Worm (Caenorhabditis elegans) whole organism, L4 larva: ENCODE results near the gene mrps-34.

Experiments used
- F10B5.3 ChIP-seq: sonication (generic microtip); optimal IDR thresholded peaks from 2 replicates; lab custom pipeline; 2016; ENCODE audit warnings: mild to moderate bottlenecking, missing genetic modification characterization, missing compliant biosample characterization
- F44E2.7 ChIP-seq: fragments of 200-800 bp; sonication (Bioruptor generic); IDR thresholded peaks from 2 replicates; pipeline ENCODE4 v2.1.2; 2022; ENCODE audit warnings: missing genetic modification characterization, missing compliant biosample characterization
- R02D3.7 ChIP-seq: fragments of 150-350 bp; sonication (generic microtip); optimal IDR thresholded peaks from 3 replicates; lab custom pipeline; 2014; ENCODE audit warnings: missing biosample characterization, missing genetic modification characterization
- T20F7.1 ChIP-seq: fragments of 200-800 bp; sonication (Bioruptor generic); optimal IDR thresholded peaks from 2 replicates; lab custom pipeline; 2018; ENCODE audit warnings: mild to moderate bottlenecking, missing genetic modification characterization, missing compliant biosample characterization
- T26A8.4 ChIP-seq: fragments of 200-800 bp; sonication (Bioruptor generic); IDR thresholded peaks from 2 replicates; pipeline ENCODE4 v1.3.6; 2022; ENCODE audit warnings: missing genetic modification characterization, missing compliant biosample characterization
- Y5F2A.4 ChIP-seq: fragments of 200-800 bp; sonication (Bioruptor generic); optimal IDR thresholded peaks from 2 replicates; lab custom pipeline; 2018; ENCODE audit warnings: mild to moderate bottlenecking, missing genetic modification characterization, missing compliant biosample characterization
- ZK546.5 ChIP-seq, 2 experiments: sonication (generic microtip); optimal IDR thresholded peaks; 2 replicates each; lab custom pipeline; 2017; ENCODE audit warnings: missing biosample characterization in 2 of 2, missing genetic modification characterization in 2 of 2
- aha-1 ChIP-seq: fragments of 150-350 bp; peaks from one replicate; lab custom pipeline; 2014; ENCODE audit warnings: missing biosample characterization, missing genetic modification characterization
- ama-1 ChIP-seq: fragments of 150-350 bp; optimal IDR thresholded peaks from 2 replicates; lab custom pipeline; 2014; ENCODE audit warnings: inconsistent platforms, mixed read lengths
- arid-1 ChIP-seq: fragments of 200-800 bp; sonication (Bioruptor generic); conservative IDR thresholded peaks from 2 replicates; pipeline ENCODE4 v1.3.6; 2022; ENCODE audit warnings: missing genetic modification reagents, missing genetic modification characterization, missing compliant biosample characterization
- ceh-32 ChIP-seq: sonication (generic microtip); optimal IDR thresholded peaks from 2 replicates; lab custom pipeline; 2016; ENCODE audit warnings: mild to moderate bottlenecking, missing genetic modification characterization, missing compliant biosample characterization; ENCODE audit not compliant: poor library complexity
- ceh-82 ChIP-seq: sonication (generic microtip); optimal IDR thresholded peaks from 2 replicates; lab custom pipeline; 2017; ENCODE audit warnings: missing biosample characterization, missing genetic modification characterization
- cey-2 ChIP-seq: sonication (generic microtip); optimal IDR thresholded peaks from 3 replicates; lab custom pipeline; 2017; ENCODE audit warnings: missing genetic modification characterization, mild to moderate bottlenecking, missing compliant biosample characterization, antibody characterized with exemption, borderline replicate concordance; ENCODE audit not compliant: insufficient read depth
- daf-12 ChIP-seq: fragments of 150-350 bp; optimal IDR thresholded peaks from 2 replicates; lab custom pipeline; 2014; ENCODE audit warnings: missing biosample characterization, missing genetic modification reagents, missing genetic modification characterization
- daf-16 ChIP-seq, 3 experiments: sonication (generic microtip); optimal IDR thresholded peaks; 2 replicates each; lab custom pipeline; 2016 to 2017; ENCODE audit warnings: missing genetic modification characterization in 3 of 3, missing genetic modification reagents in 3 of 3, mild to moderate bottlenecking in 2 of 3, missing compliant biosample characterization in 2 of 3, missing biosample characterization in 1 of 3, moderate library complexity in 1 of 3
- dmd-9 ChIP-seq: fragments of 200-800 bp; sonication (Bioruptor generic); IDR thresholded peaks from 2 replicates; pipeline ENCODE4 v1.3.6; 2022; ENCODE audit warnings: missing genetic modification reagents, missing genetic modification characterization, missing compliant biosample characterization
- fos-1 ChIP-seq: fragments of 150-350 bp; optimal IDR thresholded peaks from 2 replicates; lab custom pipeline; 2014; ENCODE audit warnings: missing biosample characterization, missing genetic modification characterization
- hif-1 ChIP-seq, 2 experiments: sonication (generic microtip); optimal IDR thresholded peaks; 2 replicates each; lab custom pipeline; 2016 to 2017; ENCODE audit warnings: missing compliant biosample characterization in 2 of 2, missing genetic modification characterization in 2 of 2, missing genetic modification reagents in 2 of 2, missing genotype in 2 of 2, mild to moderate bottlenecking in 1 of 2
- hlh-11 ChIP-seq: fragments of 200-800 bp; sonication (Bioruptor generic); optimal IDR thresholded peaks from 2 replicates; lab custom pipeline; 2018; ENCODE audit warnings: mild to moderate bottlenecking, missing genetic modification characterization, missing compliant biosample characterization
- hlh-30 ChIP-seq: sonication (generic microtip); optimal IDR thresholded peaks from 2 replicates; lab custom pipeline; 2017; ENCODE audit warnings: antibody characterized with exemption, mild to moderate bottlenecking, missing genetic modification characterization, missing compliant biosample characterization; ENCODE audit not compliant: insufficient read depth
- hmg-1.1 ChIP-seq: fragments of 200-800 bp; sonication (Bioruptor generic); IDR thresholded peaks from 2 replicates; pipeline ENCODE4 v1.3.6; 2022; ENCODE audit warnings: missing genetic modification reagents, missing genetic modification characterization, missing compliant biosample characterization
- lin-15B ChIP-seq: fragments of 150-350 bp; sonication (generic microtip); optimal IDR thresholded peaks from 3 replicates; lab custom pipeline; 2014; ENCODE audit warnings: missing biosample characterization, missing genetic modification characterization
- lin-29 ChIP-seq: fragments of 200-800 bp; sonication (Bioruptor generic); IDR thresholded peaks from 2 replicates; pipeline ENCODE4 v1.3.6; 2022; ENCODE audit warnings: missing genetic modification reagents, missing genetic modification characterization, missing compliant biosample characterization
- lin-38 ChIP-seq: fragments of 200-800 bp; sonication (Bioruptor generic); IDR thresholded peaks from 2 replicates; pipeline ENCODE4 v1.3.6; 2022; ENCODE audit warnings: missing genetic modification reagents, missing genetic modification characterization, missing compliant biosample characterization
- lsy-2 ChIP-seq, 2 experiments: fragments of 150-350 bp in 1 of 2; sonication (generic microtip) in 1 of 2; optimal IDR thresholded peaks; 2 replicates each; lab custom pipeline; 2014 to 2017; ENCODE audit warnings: missing biosample characterization in 2 of 2, missing genetic modification characterization in 2 of 2
- madf-9 ChIP-seq: fragments of 200-800 bp; sonication (Bioruptor generic); conservative IDR thresholded peaks from 2 replicates; pipeline ENCODE4 v1.3.6; 2022; ENCODE audit warnings: missing genetic modification reagents, missing genetic modification characterization, missing compliant biosample characterization
- mdl-1 ChIP-seq, 2 experiments: fragments of 150-350 bp in 1 of 2; sonication (generic microtip) in 1 of 2; optimal IDR thresholded peaks; 2 replicates each; lab custom pipeline; 2014 to 2017; ENCODE audit warnings: missing biosample characterization in 2 of 2, missing genetic modification characterization in 2 of 2
- mep-1 ChIP-seq: fragments of 150-350 bp; sonication (generic microtip); optimal IDR thresholded peaks from 3 replicates; lab custom pipeline; 2014; ENCODE audit warnings: missing biosample characterization, missing genetic modification characterization
- mxl-2 ChIP-seq: fragments of 200-800 bp; sonication (Bioruptor generic); conservative IDR thresholded peaks from 2 replicates; pipeline ENCODE4 v1.3.6; 2022; ENCODE audit warnings: missing genetic modification reagents, missing genetic modification characterization, missing compliant biosample characterization
- mxl-3 ChIP-seq: fragments of 200-800 bp; sonication (Bioruptor generic); optimal IDR thresholded peaks from 2 replicates; lab custom pipeline; 2018; ENCODE audit warnings: mild to moderate bottlenecking, missing genetic modification characterization, missing compliant biosample characterization
- nhr-10 ChIP-seq: fragments of 150-350 bp; optimal IDR thresholded peaks from 2 replicates; lab custom pipeline; 2014; ENCODE audit warnings: missing biosample characterization, missing genetic modification characterization
- nhr-111 ChIP-seq: fragments of 200-800 bp; sonication (Bioruptor generic); optimal IDR thresholded peaks from 2 replicates; lab custom pipeline; 2018; ENCODE audit warnings: mild to moderate bottlenecking, missing genetic modification characterization, missing compliant biosample characterization
- nhr-28 ChIP-seq: fragments of 150-350 bp; optimal IDR thresholded peaks from 2 replicates; lab custom pipeline; 2014; ENCODE audit warnings: missing biosample characterization, missing genetic modification characterization
- php-3 ChIP-seq: fragments of 200-800 bp; sonication (Bioruptor generic); IDR thresholded peaks from 2 replicates; pipeline ENCODE4 v1.3.6; 2022; ENCODE audit warnings: missing genetic modification reagents, missing genetic modification characterization, missing compliant biosample characterization
- pqm-1 ChIP-seq: sonication (generic microtip); optimal IDR thresholded peaks from 2 replicates; lab custom pipeline; 2017; ENCODE audit warnings: missing biosample characterization, missing genetic modification characterization
- sdz-12 ChIP-seq: fragments of 200-800 bp; sonication (Bioruptor generic); optimal IDR thresholded peaks from 2 replicates; lab custom pipeline; 2018; ENCODE audit warnings: mild to moderate bottlenecking, missing genetic modification characterization, missing compliant biosample characterization
- skn-1 ChIP-seq: fragments of 150-350 bp; optimal IDR thresholded peaks from 2 replicates; lab custom pipeline; 2014; ENCODE audit warnings: missing biosample characterization, missing genetic modification characterization
- snpc-1.2 ChIP-seq: fragments of 200-800 bp; sonication (Bioruptor generic); IDR thresholded peaks from 2 replicates; pipeline ENCODE4 v1.3.6; 2022; ENCODE audit warnings: missing genetic modification reagents, missing genetic modification characterization, missing compliant biosample characterization
- spr-1 ChIP-seq: sonication (generic microtip); optimal IDR thresholded peaks from 2 replicates; lab custom pipeline; 2016; ENCODE audit warnings: mild to moderate bottlenecking, missing genetic modification characterization, missing compliant biosample characterization
- tag-97 ChIP-seq: fragments of 200-800 bp; sonication (Bioruptor generic); IDR thresholded peaks from 2 replicates; pipeline ENCODE4 v1.3.6; 2022; ENCODE audit warnings: missing genetic modification characterization, missing compliant biosample characterization
- unc-62 ChIP-seq, 3 experiments: fragments of 150-350 bp in 1 of 3; sonication (generic microtip); optimal IDR thresholded peaks in 2 of 3; peaks in 1 of 3; 1 replicate in 1 of 3; 2 replicates in 2 of 3; lab custom pipeline; 2014 to 2017; ENCODE audit warnings: missing biosample characterization in 3 of 3, missing genetic modification characterization in 3 of 3, missing genetic modification reagents in 3 of 3, missing genotype in 1 of 3
- zag-1 ChIP-seq: fragments of 150-350 bp; optimal IDR thresholded peaks from 2 replicates; lab custom pipeline; 2014; ENCODE audit warnings: missing biosample characterization, missing genetic modification characterization
- zfp-3 ChIP-seq: fragments of 200-800 bp; sonication (Bioruptor generic); conservative IDR thresholded peaks from 2 replicates; pipeline ENCODE4 v1.3.6; 2022; ENCODE audit warnings: missing genetic modification reagents, missing genetic modification characterization, missing compliant biosample characterization
- zip-11 ChIP-seq: fragments of 200-800 bp; sonication (Bioruptor generic); IDR thresholded peaks from 2 replicates; pipeline ENCODE4 v1.3.6; 2022; ENCODE audit warnings: missing genetic modification characterization, missing compliant biosample characterization

Gene mrps-34

ce11 chrIII:4515173-4515572 lies 27.1 kb downstream of the mrps-34 start (continued):
- TF ChIP-seq sdz-12 (GFP tag; lab: Kevin White, UChicago) = no peak
- TF ChIP-seq, all 104 proteins: peak for 0

ce11 chrIII:4513926-4514325 lies 28.3 kb downstream of the mrps-34 start:
- no peak for TF ChIP-seq nhr-10 (tag; lab: Kevin White, UChicago)
- TF ChIP-seq lsy-2 (tag; optimal IDR thresholded peaks at IDR 0.05; lab: Kevin White, UChicago) = peak in 1 of 2 experiments; percentile 28
- peak; percentile 42 for TF ChIP-seq hlh-30 (tag; lab: Kevin White, UChicago)
- peak in 1 of 2 experiments; percentile 30 for TF ChIP-seq mdl-1 (tag; optimal IDR thresholded peaks at IDR 0.05; lab: Kevin White, UChicago)
- TF ChIP-seq unc-62 (GFP tag; optimal IDR thresholded peaks at IDR 0.05 in 1 of 2; lab: Kevin White, UChicago) = peak in 1 of 2 experiments; percentile 48
- TF ChIP-seq unc-62 (tag; optimal IDR thresholded peaks at IDR 0.05; lab: Kevin White, UChicago) = no peak
- no peak for TF ChIP-seq madf-9 (GFP tag; lab: Robert Waterston, UW)

- no peak for TF ChIP-seq nhr-111 (GFP tag; lab: Kevin White, UChicago)
- peak; percentile 92 for TF ChIP-seq aha-1 (tag; lab: Kevin White, UChicago)
- TF ChIP-seq hlh-11 (tag; lab: Kevin White, UChicago) = peak; percentile 39
- TF ChIP-seq F10B5.3 (tag; lab: Kevin White, UChicago) = no peak
- no peak for TF ChIP-seq zip-11
- no peak for TF ChIP-seq T26A8.4 (GFP tag; lab: Robert Waterston, UW)
- TF ChIP-seq hif-1 (tag; optimal IDR thresholded peaks at IDR 0.05; lab: Kevin White, UChicago) = peak in 1 of 2 experiments; percentile 8
- TF ChIP-seq tag-97 (GFP tag; lab: Robert Waterston, UW) = no peak
- peak; percentile 56 for TF ChIP-seq hmg-1.1
- TF ChIP-seq zfp-3 (GFP tag; lab: Robert Waterston, UW) = no peak
- no peak for TF ChIP-seq F44E2.7 (GFP tag; lab: Robert Waterston, UW)
- TF ChIP-seq lsy-2 (tag; optimal IDR thresholded peaks at IDR 0.05; lab: Kevin White, UChicago) = peak in 1 of 2 experiments; percentile 95
- TF ChIP-seq arid-1 (GFP tag; lab: Robert Waterston, UW) = peak; percentile 53; the same call in 1 of the 2 replicates
- TF ChIP-seq mxl-3 (GFP tag; lab: Kevin White, UChicago) = no peak
- no peak for TF ChIP-seq ZK546.5 (tag; optimal IDR thresholded peaks at IDR 0.05; lab: Kevin White, UChicago)
- no peak for TF ChIP-seq ama-1 (lab: Kevin White, UChicago)
- TF ChIP-seq mdl-1 (tag; optimal IDR thresholded peaks at IDR 0.05; lab: Kevin White, UChicago) = no peak
- no peak for TF ChIP-seq snpc-1.2 (GFP tag; lab: Robert Waterston, UW)
- TF ChIP-seq lin-38 (GFP tag; lab: Robert Waterston, UW) = peak; percentile 68
- no peak for TF ChIP-seq mxl-2 (GFP tag; lab: Robert Waterston, UW)
- TF ChIP-seq lin-15B = no peak
- TF ChIP-seq mep-1 (tag; lab: Kevin White, UChicago) = peak; percentile 67
- no peak for TF ChIP-seq daf-16 (GFP tag; optimal IDR thresholded peaks at IDR 0.05; lab: Kevin White, UChicago)
- no peak for TF ChIP-seq daf-16 (tag; optimal IDR thresholded peaks at IDR 0.05; lab: Kevin White, UChicago)
- no peak for TF ChIP-seq php-3 (GFP tag; lab: Robert Waterston, UW)
- TF ChIP-seq ceh-82 (tag; lab: Kevin White, UChicago) = no peak
- TF ChIP-seq lin-29 = no peak
- TF ChIP-seq skn-1 (tag; lab: Kevin White, UChicago) = no peak
- peak; percentile 54 for TF ChIP-seq T20F7.1 (GFP tag; lab: Kevin White, UChicago)
- no peak for TF ChIP-seq R02D3.7 (tag; lab: Kevin White, UChicago)
- peak; percentile 29 for TF ChIP-seq nhr-28
- TF ChIP-seq fos-1 (tag; lab: Kevin White, UChicago) = no peak
- no peak for TF ChIP-seq dmd-9
- no peak for TF ChIP-seq pqm-1 (tag; lab: Kevin White, UChicago)
- no peak for TF ChIP-seq zag-1 (tag; lab: Kevin White, UChicago)
- no peak for TF ChIP-seq cey-2 (tag; lab: Kevin White, UChicago)
- TF ChIP-seq ceh-32 (tag; lab: Kevin White, UChicago) = no peak
- no peak for TF ChIP-seq daf-12 (tag; lab: Kevin White, UChicago)
- TF ChIP-seq Y5F2A.4 (GFP tag; lab: Kevin White, UChicago) = no peak
- no peak for TF ChIP-seq spr-1 (tag; lab: Kevin White, UChicago)
Measured at ce11 chrIII:4508064-4508905, 34.0 kb downstream of the mrps-34 start, which contains the start of the genes cct-5 and F25F2.1. TSS of gene cct-5 (minus strand) at chrIII:4508114. TSS of gene F25F2.1 (plus strand) at chrIII:4508855.
